Fruit fly (Drosophila melanogaster) whole organism, embryonic: Measurements from ENCODE around the gene CG6012.

Experiments used
- ATbp ChIP-seq: fragments of 200-800 bp; sonication (Bioruptor generic); optimal IDR thresholded peaks from 2 replicates; lab custom pipeline; 2017; ENCODE audit warnings: missing biosample characterization, mild to moderate bottlenecking, missing genetic modification characterization, missing genetic modification reagents
- CG10366 ChIP-seq: fragments of 200-800 bp; sonication (Bioruptor generic); IDR thresholded peaks from 2 replicates; pipeline ENCODE4 v1.3.6; 2022; ENCODE audit warnings: missing biosample characterization, missing genetic modification characterization
- CG10543 ChIP-seq: fragments of 200-800 bp; sonication (Bioruptor generic); optimal IDR thresholded peaks from 3 replicates; lab custom pipeline; 2017; ENCODE audit warnings: missing biosample characterization, mild to moderate bottlenecking, missing genetic modification characterization, moderate library complexity
- CG11398 ChIP-seq: fragments of 200-800 bp; sonication (Bioruptor generic); optimal IDR thresholded peaks from 2 replicates; lab custom pipeline; 2016; ENCODE audit warnings: missing biosample characterization, missing genetic modification characterization
- CG11723 ChIP-seq: fragments of 200-800 bp; sonication (Bioruptor generic); optimal IDR thresholded peaks from 2 replicates; lab custom pipeline; 2017; ENCODE audit warnings: missing biosample characterization, mild to moderate bottlenecking, missing genetic modification characterization
- CG12071 ChIP-seq: fragments of 200-800 bp; sonication (Bioruptor generic); optimal IDR thresholded peaks from 3 replicates; lab custom pipeline; 2018; ENCODE audit warnings: missing biosample characterization, mild to moderate bottlenecking, missing genetic modification characterization
- CG15601 ChIP-seq: fragments of 200-800 bp; sonication (Bioruptor generic); optimal IDR thresholded peaks from 3 replicates; lab custom pipeline; 2019; ENCODE audit warnings: missing biosample characterization, mild to moderate bottlenecking, missing genetic modification characterization, moderate library complexity
- CG15696 ChIP-seq: fragments of 200-800 bp; sonication (Bioruptor generic); optimal IDR thresholded peaks from 2 replicates; lab custom pipeline; 2019; ENCODE audit warnings: missing biosample characterization, mild to moderate bottlenecking, missing genetic modification characterization, moderate library complexity
- CG17328 ChIP-seq: fragments of 200-800 bp; sonication (Bioruptor generic); IDR thresholded peaks from 2 replicates; pipeline ENCODE4 v1.3.6; 2022; ENCODE audit warnings: missing biosample characterization, missing genetic modification characterization
- CG17361 ChIP-seq: fragments of 200-800 bp; sonication (Bioruptor generic); IDR thresholded peaks from 3 replicates; pipeline ENCODE4 v1.3.6; 2022; ENCODE audit warnings: missing biosample characterization, missing genetic modification characterization
- CG17568 ChIP-seq: fragments of 200-800 bp; sonication (Bioruptor generic); optimal IDR thresholded peaks from 2 replicates; lab custom pipeline; 2018; ENCODE audit warnings: missing biosample characterization, mild to moderate bottlenecking, missing genetic modification characterization, moderate library complexity
- CG1792 ChIP-seq: fragments of 200-800 bp; sonication (Bioruptor generic); optimal IDR thresholded peaks from 2 replicates; lab custom pipeline; 2016; ENCODE audit warnings: missing biosample characterization, missing genetic modification characterization
- CG18262 ChIP-seq: fragments of 200-800 bp; optimal IDR thresholded peaks from 3 replicates; lab custom pipeline; 2019; ENCODE audit warnings: missing biosample characterization, mild to moderate bottlenecking, missing genetic modification characterization, moderate library complexity
- CG1832 ChIP-seq: fragments of 200-800 bp; sonication (Bioruptor generic); optimal IDR thresholded peaks from 2 replicates; lab custom pipeline; 2017; ENCODE audit warnings: missing biosample characterization, mild to moderate bottlenecking, missing genetic modification characterization, inconsistent platforms
- CG18599 ChIP-seq: fragments of 200-800 bp; sonication (Bioruptor generic); optimal IDR thresholded peaks from 3 replicates; lab custom pipeline; 2017; ENCODE audit warnings: missing biosample characterization, missing genetic modification characterization, mild to moderate bottlenecking, moderate library complexity, missing genetic modification reagents
- CG30403 ChIP-seq: fragments of 200-800 bp; sonication (Bioruptor generic); optimal IDR thresholded peaks from 3 replicates; lab custom pipeline; 2016; ENCODE audit warnings: missing biosample characterization, missing genetic modification characterization
- CG3163 ChIP-seq: fragments of 200-800 bp; sonication (Bioruptor generic); optimal IDR thresholded peaks from 3 replicates; lab custom pipeline; 2016; ENCODE audit warnings: missing biosample characterization, missing genetic modification characterization
- CG3281 ChIP-seq: fragments of 200-800 bp; sonication (Bioruptor generic); optimal IDR thresholded peaks from 3 replicates; lab custom pipeline; 2017; ENCODE audit warnings: missing biosample characterization, mild to moderate bottlenecking, missing genetic modification characterization
- CG4328 ChIP-seq: fragments of 200-800 bp; sonication (Bioruptor generic); optimal IDR thresholded peaks from 3 replicates; lab custom pipeline; 2017; ENCODE audit warnings: missing biosample characterization, missing genetic modification reagents, missing genetic modification characterization
- CG6689 ChIP-seq: fragments of 200-800 bp; sonication (Bioruptor generic); IDR thresholded peaks from 2 replicates; pipeline ENCODE4 v1.3.6; 2022; ENCODE audit warnings: missing biosample characterization, missing genetic modification characterization
- CG6765 ChIP-seq: fragments of 200-800 bp; sonication (Bioruptor generic); optimal IDR thresholded peaks from 3 replicates; lab custom pipeline; 2017; ENCODE audit warnings: missing biosample characterization, mild to moderate bottlenecking, missing genetic modification characterization
- CG6813 ChIP-seq: fragments of 200-800 bp; sonication (Bioruptor generic); optimal IDR thresholded peaks from 2 replicates; lab custom pipeline; 2017; ENCODE audit warnings: missing biosample characterization, missing genetic modification characterization, mild to moderate bottlenecking, moderate library complexity, missing genetic modification reagents
- CG8765 ChIP-seq: fragments of 200-800 bp; sonication (Bioruptor generic); IDR thresholded peaks from 2 replicates; pipeline ENCODE4 v1.3.6; 2022; ENCODE audit warnings: missing biosample characterization, missing genetic modification characterization
- CG9215 ChIP-seq: fragments of 200-800 bp; sonication (Bioruptor generic); IDR thresholded peaks from 2 replicates; pipeline ENCODE4 v1.3.6; 2022; ENCODE audit warnings: missing biosample characterization, missing genetic modification characterization
- CG9876 ChIP-seq: fragments of 200-800 bp; sonication (Bioruptor generic); optimal IDR thresholded peaks from 2 replicates; lab custom pipeline; 2016; ENCODE audit warnings: missing biosample characterization, missing genetic modification characterization
- CTCF ChIP-seq: fragments of 200-800 bp; sonication (Bioruptor generic); optimal IDR thresholded peaks from 2 replicates; lab custom pipeline; 2017; ENCODE audit warnings: missing biosample characterization, mild to moderate bottlenecking, missing genetic modification characterization, moderate library complexity
- Chrac-16 ChIP-seq: fragments of 200-800 bp; sonication (Bioruptor generic); optimal IDR thresholded peaks from 3 replicates; lab custom pipeline; 2016; ENCODE audit warnings: missing biosample characterization, missing genetic modification characterization
- Dek ChIP-seq: fragments of 200-800 bp; sonication (Bioruptor generic); optimal IDR thresholded peaks from 3 replicates; lab custom pipeline; 2019; ENCODE audit warnings: missing biosample characterization, mild to moderate bottlenecking, missing genetic modification characterization, moderate library complexity
- Ets65A ChIP-seq: fragments of 200-800 bp; sonication (Bioruptor generic); peaks from one replicate; lab custom pipeline; 2016; ENCODE audit warnings: missing biosample characterization, missing genetic modification characterization
- GATAe ChIP-seq: fragments of 200-800 bp; sonication (Bioruptor generic); conservative IDR thresholded peaks from 2 replicates; pipeline ENCODE4 v1.3.6; 2022; ENCODE audit warnings: missing biosample characterization, missing genetic modification characterization
- Hey ChIP-seq: fragments of 200-800 bp; sonication (Bioruptor generic); optimal IDR thresholded peaks from 3 replicates; lab custom pipeline; 2018; ENCODE audit warnings: missing biosample characterization, mild to moderate bottlenecking, missing genetic modification characterization
- Lhr ChIP-seq: fragments of 200-800 bp; sonication (Bioruptor generic); optimal IDR thresholded peaks from 3 replicates; lab custom pipeline; 2017; ENCODE audit warnings: mild to moderate bottlenecking, missing biosample characterization, missing genetic modification reagents, missing genetic modification characterization
- Nf-YC ChIP-seq: fragments of 200-800 bp; optimal IDR thresholded peaks from 3 replicates; lab custom pipeline; 2019; ENCODE audit warnings: missing biosample characterization, mild to moderate bottlenecking, missing genetic modification characterization, moderate library complexity
- Ptx1 ChIP-seq: fragments of 200-800 bp; sonication (Bioruptor generic); IDR thresholded peaks from 2 replicates; pipeline ENCODE4 v1.3.6; 2022; ENCODE audit warnings: missing biosample characterization, missing genetic modification characterization
- Side ChIP-seq: fragments of 200-800 bp; sonication (Bioruptor generic); optimal IDR thresholded peaks from 2 replicates; lab custom pipeline; 2016; ENCODE audit warnings: missing biosample characterization, missing genetic modification characterization
- Sox102F ChIP-seq: fragments of 200-800 bp; sonication (Bioruptor generic); optimal IDR thresholded peaks from 2 replicates; lab custom pipeline; 2018; ENCODE audit warnings: missing biosample characterization, mild to moderate bottlenecking, missing genetic modification characterization, moderate library complexity
- abd-A ChIP-seq: fragments of 200-800 bp; sonication (Bioruptor generic); optimal IDR thresholded peaks from 3 replicates; lab custom pipeline; 2019; ENCODE audit warnings: missing biosample characterization, mild to moderate bottlenecking, missing genetic modification characterization, moderate library complexity
- ato ChIP-seq: fragments of 200-800 bp; sonication (Bioruptor generic); IDR thresholded peaks from 2 replicates; pipeline ENCODE4 v1.3.6; 2022; ENCODE audit warnings: missing biosample characterization, missing genetic modification characterization; ENCODE audit not compliant: partially characterized antibody
- bsh ChIP-seq, 2 experiments: fragments of 200-800 bp; sonication (Bioruptor generic); optimal IDR thresholded peaks; 2 replicates each; lab custom pipeline; 2017 to 2018; ENCODE audit warnings: mild to moderate bottlenecking in 2 of 2, missing biosample characterization in 2 of 2, missing genetic modification characterization in 2 of 2, moderate library complexity in 1 of 2
- danr ChIP-seq: fragments of 200-800 bp; sonication (Bioruptor generic); IDR thresholded peaks from 2 replicates; pipeline ENCODE4 v1.3.6; 2022; ENCODE audit warnings: missing biosample characterization, missing genetic modification characterization
- ind ChIP-seq: fragments of 200-800 bp; sonication (Bioruptor generic); optimal IDR thresholded peaks from 3 replicates; lab custom pipeline; 2016; ENCODE audit warnings: missing biosample characterization, missing genetic modification characterization
- jumu ChIP-seq: fragments of 200-800 bp; sonication (Bioruptor generic); optimal IDR thresholded peaks from 3 replicates; lab custom pipeline; 2016; ENCODE audit warnings: missing biosample characterization, missing genetic modification characterization
- lmd ChIP-seq: fragments of 200-800 bp; sonication (Bioruptor generic); IDR thresholded peaks from 2 replicates; pipeline ENCODE4 v1.3.6; 2022; ENCODE audit warnings: missing biosample characterization, missing genetic modification characterization
- odd ChIP-seq: fragments of 200-800 bp; sonication (Bioruptor generic); optimal IDR thresholded peaks from 2 replicates; lab custom pipeline; 2017; ENCODE audit warnings: missing biosample characterization, mild to moderate bottlenecking, missing genetic modification characterization
- pfk ChIP-seq: fragments of 200-800 bp; sonication (Bioruptor generic); optimal IDR thresholded peaks from 2 replicates; lab custom pipeline; 2018; ENCODE audit warnings: missing biosample characterization, mild to moderate bottlenecking, missing genetic modification characterization, moderate library complexity
- pita ChIP-seq: fragments of 200-800 bp; sonication (Bioruptor generic); optimal IDR thresholded peaks from 2 replicates; lab custom pipeline; 2017; ENCODE audit warnings: missing biosample characterization, mild to moderate bottlenecking, missing genetic modification characterization
- salm ChIP-seq: fragments of 200-800 bp; sonication (Bioruptor generic); optimal IDR thresholded peaks from 2 replicates; lab custom pipeline; 2018; ENCODE audit warnings: missing biosample characterization, mild to moderate bottlenecking, missing genetic modification characterization
- scrt ChIP-seq: fragments of 200-800 bp; sonication (Bioruptor generic); optimal IDR thresholded peaks from 2 replicates; lab custom pipeline; 2018; ENCODE audit warnings: missing biosample characterization, mild to moderate bottlenecking, missing genetic modification characterization, moderate library complexity
- trem ChIP-seq: fragments of 200-800 bp; optimal IDR thresholded peaks from 3 replicates; lab custom pipeline; 2019; ENCODE audit warnings: missing biosample characterization, mild to moderate bottlenecking, missing genetic modification characterization, moderate library complexity

The CG6012 gene

DNA sequence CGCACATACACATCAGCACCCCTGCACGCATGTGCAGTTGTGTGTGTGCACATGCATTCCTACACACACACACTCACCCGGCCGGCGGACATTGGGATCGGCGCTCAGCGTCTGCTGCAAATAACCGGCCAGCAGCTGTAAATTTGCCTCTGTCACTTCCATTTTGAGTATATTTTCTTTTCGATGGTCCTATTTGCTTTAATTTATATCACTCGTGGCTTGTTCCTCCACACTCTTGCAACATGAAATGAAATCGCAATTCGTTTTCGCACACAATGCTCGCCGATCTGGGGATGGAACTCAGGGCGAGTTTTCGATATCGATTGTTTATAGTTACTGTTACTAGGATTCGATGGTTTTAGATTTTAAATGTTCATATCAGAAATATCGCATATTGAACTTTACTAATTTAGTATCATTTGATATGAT is 36.4 kb downstream of the CG6012 start, which contains the start of gene Cse1 (continued):
- TF ChIP-seq CG30403 (GFP tag; lab: Kevin White, UChicago) (no peak), Ptx1 (GFP tag; lab: Robert Waterston, UW) (no peak), CG11398 (GFP tag; lab: Kevin White, UChicago) (no peak), CG17328 (no peak), danr (no peak)

dm6 chr2L:16820993-16821392 is 40.3 kb downstream of the CG6012 start, which contains the start of gene CG13280:
TSS of gene CG13280 (minus strand) at chr2L:16821093.
- TF ChIP-seq lmd (GFP tag; lab: Robert Waterston, UW), result no peak
- TF ChIP-seq jumu (GFP tag; lab: Kevin White, UChicago), result no peak
- no peak for TF ChIP-seq Sox102F (GFP tag; lab: Kevin White, UChicago)
- TF ChIP-seq CG3163 (GFP tag; lab: Kevin White, UChicago), result no peak
- no peak for TF ChIP-seq abd-A
- no peak for TF ChIP-seq pita (GFP tag; lab: Kevin White, UChicago)
- no peak for TF ChIP-seq bsh (GFP tag; optimal IDR thresholded peaks at IDR 0.05; lab: Kevin White, UChicago)
- no peak for TF ChIP-seq CG10366 (GFP tag; lab: Robert Waterston, UW)
- TF ChIP-seq CG1792 (GFP tag; lab: Kevin White, UChicago), result no peak
- no peak for TF ChIP-seq CG9215 (GFP tag; lab: Robert Waterston, UW)
- TF ChIP-seq CTCF, result no peak
- no peak for TF ChIP-seq salm

- TF ChIP-seq Side (GFP tag; lab: Kevin White, UChicago), result no peak
- TF ChIP-seq CG4328 (GFP tag; lab: Kevin White, UChicago), result no peak
- TF ChIP-seq Sox102F (GFP tag; lab: Kevin White, UChicago), result no peak
- TF ChIP-seq CG11723 (GFP tag; lab: Kevin White, UChicago), result no peak
- no peak for TF ChIP-seq CG17361 (GFP tag; lab: Robert Waterston, UW)
- no peak for TF ChIP-seq ato (GFP tag; lab: Robert Waterston, UW)
- peak; percentile 12 for TF ChIP-seq CG15601 (tag; lab: Kevin White, UChicago)
- peak; percentile 15 for TF ChIP-seq ATbp (GFP tag; lab: Kevin White, UChicago)
- TF ChIP-seq CG9876 (GFP tag; lab: Kevin White, UChicago), result no peak
- peak; percentile 62 for TF ChIP-seq odd
- TF ChIP-seq CG8765 (GFP tag; lab: Robert Waterston, UW), result no peak
- no peak for TF ChIP-seq CG1832 (GFP tag; lab: Kevin White, UChicago)
- no peak for TF ChIP-seq Lhr (GFP tag; lab: Kevin White, UChicago)
- peak; percentile 60 for TF ChIP-seq Nf-YC (tag; lab: Kevin White, UChicago)
- TF ChIP-seq Hey, result peak; percentile 30
- TF ChIP-seq scrt (GFP tag; lab: Kevin White, UChicago), result peak; percentile 54
- peak; percentile 36 for TF ChIP-seq CG18599 (GFP tag; lab: Kevin White, UChicago)
- peak; percentile 16 for TF ChIP-seq pfk (GFP tag; lab: Kevin White, UChicago)
- TF ChIP-seq CG6689 (GFP tag; lab: Robert Waterston, UW), result no peak
- TF ChIP-seq CG6765 (GFP tag; lab: Kevin White, UChicago), result peak; percentile 51
- peak; percentile 65 for TF ChIP-seq CG3281 (GFP tag; lab: Kevin White, UChicago)
- TF ChIP-seq CG10543 (GFP tag; lab: Kevin White, UChicago), result peak; percentile 52
- no peak for TF ChIP-seq Chrac-16 (GFP tag; lab: Kevin White, UChicago)
- no peak for TF ChIP-seq CG18262 (tag; lab: Kevin White, UChicago)
- peak; percentile 27 for TF ChIP-seq CG6813 (GFP tag; lab: Kevin White, UChicago)
- TF ChIP-seq Dek (tag; lab: Kevin White, UChicago), result peak; percentile 5
- TF ChIP-seq trem (tag; lab: Kevin White, UChicago), result no peak
- TF ChIP-seq GATAe (GFP tag; lab: Robert Waterston, UW), result peak; percentile 59
- TF ChIP-seq ind (GFP tag; lab: Kevin White, UChicago), result no peak
- TF ChIP-seq CG12071 (GFP tag; lab: Kevin White, UChicago), result peak; percentile 28
- TF ChIP-seq CG15696, result no peak
- no peak for TF ChIP-seq Ets65A (GFP tag; lab: Kevin White, UChicago)
- TF ChIP-seq CG17568 (GFP tag; lab: Kevin White, UChicago), result peak; percentile 70
Measured at dm6 chr2L:16819714-16820113, 41.6 kb downstream of the CG6012 start.
